Fruit fly (Drosophila melanogaster): ENCODE results near the gene mtgo.

The mtgo gene

dm6 chr2L:16520475-16521344 is 24.1 kb upstream of the mtgo start (continued):
- TF ChIP-seq aop (GFP tag; IDR thresholded peaks at IDR 0.05) = no peak
- no peak for TF ChIP-seq Sox100B (GFP tag; optimal IDR thresholded peaks at IDR 0.05)
- no peak for TF ChIP-seq Side (GFP tag; optimal IDR thresholded peaks at IDR 0.05)
- no peak for TF ChIP-seq ase (GFP tag; IDR thresholded peaks at IDR 0.05)
- TF ChIP-seq CG4282 (GFP tag; optimal IDR thresholded peaks at IDR 0.05) = no peak
- TF ChIP-seq tll (GFP tag; optimal IDR thresholded peaks at IDR 0.05) = no peak
- TF ChIP-seq Bgb (GFP tag; IDR thresholded peaks at IDR 0.05; ENCODE audit: partially characterized antibody) = peak; percentile 31; the same call in 1 of the 2 replicates
- peak; percentile 4 for TF ChIP-seq D19B (GFP tag; optimal IDR thresholded peaks at IDR 0.05)
- TF ChIP-seq C15 (GFP tag; IDR thresholded peaks at IDR 0.05) = no peak
- no peak for TF ChIP-seq CG30020 (tag; optimal IDR thresholded peaks at IDR 0.05)
- peak; percentile 95 for TF ChIP-seq D19A (tag; optimal IDR thresholded peaks at IDR 0.05)
- TF ChIP-seq E2f2 (GFP tag; IDR thresholded peaks at IDR 0.05) = no peak
- no peak for TF ChIP-seq CG14965 (GFP tag; optimal IDR thresholded peaks at IDR 0.05; ENCODE audit: borderline replicate concordance)
- no peak for TF ChIP-seq ham (GFP tag; IDR thresholded peaks at IDR 0.05)
- no peak for TF ChIP-seq CG6765 (GFP tag; optimal IDR thresholded peaks at IDR 0.05)
- TF ChIP-seq lola (GFP tag; optimal IDR thresholded peaks at IDR 0.05) = no peak
- no peak; the same call in 1 of the 2 replicates for TF ChIP-seq Adf1 (GFP tag; IDR thresholded peaks at IDR 0.05)
- TF ChIP-seq wek (GFP tag; optimal IDR thresholded peaks at IDR 0.05) = no peak
- TF ChIP-seq Blimp-1 (GFP tag; optimal IDR thresholded peaks at IDR 0.05) = no peak
- TF ChIP-seq CG12769 (tag; optimal IDR thresholded peaks at IDR 0.05) = peak; percentile 5
- peak; percentile 4 for TF ChIP-seq yki (optimal IDR thresholded peaks at IDR 0.05)
- no peak for TF ChIP-seq CG4730 (GFP tag; IDR thresholded peaks at IDR 0.05)
- no peak for TF ChIP-seq BEAF-32 (GFP tag; optimal IDR thresholded peaks at IDR 0.05)
- no peak for TF ChIP-seq stwl (tag; optimal IDR thresholded peaks at IDR 0.05)
- 0 out of 2 replicates have a peak, but pooled peaks have one; percentile 7 for TF ChIP-seq nerfin-2 (GFP tag; IDR thresholded peaks at IDR 0.05; ENCODE audit: partially characterized antibody)
- TF ChIP-seq usp (GFP tag; optimal IDR thresholded peaks at IDR 0.05) = no peak
- no peak for TF ChIP-seq sob (GFP tag; IDR thresholded peaks at IDR 0.05)
- TF ChIP-seq kah (GFP tag; optimal IDR thresholded peaks at IDR 0.05) = no peak
- no peak for TF ChIP-seq Sin3A (optimal IDR thresholded peaks at IDR 0.05)
- TF ChIP-seq caup (GFP tag; optimal IDR thresholded peaks at IDR 0.05; ENCODE audit: severe bottlenecking) = no peak
- no peak for TF ChIP-seq CG33213 (GFP tag; optimal IDR thresholded peaks at IDR 0.05)
- TF ChIP-seq nom (GFP tag; optimal IDR thresholded peaks at IDR 0.05) = no peak
- no peak for TF ChIP-seq CG8924 (tag; optimal IDR thresholded peaks at IDR 0.05)
- TF ChIP-seq sug (tag; optimal IDR thresholded peaks at IDR 0.05) = peak; percentile 34
- TF ChIP-seq fd3F (GFP tag; optimal IDR thresholded peaks at IDR 0.05) = no peak
- no peak for TF ChIP-seq CG18262 (tag; optimal IDR thresholded peaks at IDR 0.05)
- TF ChIP-seq CG8359 (GFP tag; optimal IDR thresholded peaks at IDR 0.05; ENCODE audit: borderline replicate concordance) = no peak
- TF ChIP-seq Six4 (GFP tag; optimal IDR thresholded peaks at IDR 0.05) = no peak
- TF ChIP-seq peb (GFP tag; IDR thresholded peaks at IDR 0.05) = no peak
- no peak for TF ChIP-seq CG14014 (GFP tag; IDR thresholded peaks at IDR 0.05)
- TF ChIP-seq CG7928 (GFP tag; optimal IDR thresholded peaks at IDR 0.05) = no peak
- TF ChIP-seq her (GFP tag; optimal IDR thresholded peaks at IDR 0.05) = no peak
- TF ChIP-seq Abd-B (GFP tag; optimal IDR thresholded peaks at IDR 0.05) = no peak
- TF ChIP-seq crol (GFP tag; IDR thresholded peaks at IDR 0.05) = no peak
- no peak for TF ChIP-seq CG5245 (GFP tag; optimal IDR thresholded peaks at IDR 0.05)
- TF ChIP-seq tna (GFP tag; IDR thresholded peaks at IDR 0.05; ENCODE audit: partially characterized antibody) = no peak
- TF ChIP-seq Dek (tag; optimal IDR thresholded peaks at IDR 0.05) = no peak
- TF ChIP-seq CG16863 (GFP tag; optimal IDR thresholded peaks at IDR 0.05) = no peak
- no peak for TF ChIP-seq CG8478 (optimal IDR thresholded peaks at IDR 0.05)

Data from whole organism, embryonic.